Worm (Caenorhabditis elegans): Measurements from ENCODE around the gene R09E10.6.

DNA sequence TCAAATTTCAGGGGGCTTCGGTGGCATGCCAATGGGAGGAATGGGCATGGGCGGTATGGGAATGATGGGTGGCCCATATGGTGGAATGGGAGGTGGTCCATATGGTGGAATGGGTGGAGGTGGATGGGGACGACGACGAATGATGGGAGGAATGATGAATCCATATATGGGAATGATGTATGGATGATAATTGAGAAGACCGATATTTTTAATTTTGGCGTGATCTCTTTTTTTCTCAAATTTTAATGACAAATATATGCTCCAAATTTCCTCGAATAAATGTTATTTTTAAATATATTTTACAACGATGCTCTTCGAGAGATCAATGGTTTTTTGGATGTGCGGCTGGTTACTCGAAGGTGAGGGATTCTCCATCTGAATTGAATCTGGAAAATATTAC is 16.2 kb downstream of the R09E10.6 start, which contains the start of gene Y43C5A.4:
- TF ChIP-seq tab-1 (GFP tag; IDR thresholded peaks at IDR 0.05), result no peak
- TF ChIP-seq ztf-29 (GFP tag; IDR thresholded peaks at IDR 0.05), result no peak
- no peak for TF ChIP-seq flt-1 (GFP tag; IDR thresholded peaks at IDR 0.05)
- TF ChIP-seq cog-1 (tag; optimal IDR thresholded peaks at IDR 0.05), result no peak
- no peak for TF ChIP-seq ref-1 (GFP tag; conservative IDR thresholded peaks at IDR 0.05)
- TF ChIP-seq ztf-23 (GFP tag; IDR thresholded peaks at IDR 0.05), result no peak
- TF ChIP-seq med-1 (GFP tag; optimal IDR thresholded peaks at IDR 0.05; ENCODE audit: insufficient read depth), result no peak
- TF ChIP-seq klf-2 (GFP tag; conservative IDR thresholded peaks at IDR 0.05), result no peak
- TF ChIP-seq T22C8.4 (GFP tag; IDR thresholded peaks at IDR 0.05), result no peak

All from whole organism, midembryonic.